Worm (Caenorhabditis elegans) whole organism, L4 larva: ENCODE data around the gene T01B10.5.
"Not testable (repeated sequence)": the region's sequence is repeated elsewhere in the genome, so short reads cannot be mapped to it uniquely, and the experiment has no call there.

Experiments used
- F44E2.7 ChIP-seq: fragments of 200-800 bp; sonication (Bioruptor generic); IDR thresholded peaks from 2 replicates; pipeline ENCODE4 v2.1.2; 2022; ENCODE audit warnings: missing genetic modification characterization, missing compliant biosample characterization
- T20F7.1 ChIP-seq: fragments of 200-800 bp; sonication (Bioruptor generic); optimal IDR thresholded peaks from 2 replicates; lab custom pipeline; 2018; ENCODE audit warnings: mild to moderate bottlenecking, missing genetic modification characterization, missing compliant biosample characterization
- Y5F2A.4 ChIP-seq: fragments of 200-800 bp; sonication (Bioruptor generic); optimal IDR thresholded peaks from 2 replicates; lab custom pipeline; 2018; ENCODE audit warnings: mild to moderate bottlenecking, missing genetic modification characterization, missing compliant biosample characterization
- aly-2 ChIP-seq: sonication (generic microtip); optimal IDR thresholded peaks from 2 replicates; lab custom pipeline; 2018; ENCODE audit warnings: missing biosample characterization, missing genetic modification characterization
- arid-1 ChIP-seq: fragments of 200-800 bp; sonication (Bioruptor generic); conservative IDR thresholded peaks from 2 replicates; pipeline ENCODE4 v1.3.6; 2022; ENCODE audit warnings: missing genetic modification reagents, missing genetic modification characterization, missing compliant biosample characterization
- ceh-20 ChIP-seq: fragments of 200-800 bp; sonication (Bioruptor generic); IDR thresholded peaks from 2 replicates; pipeline ENCODE4 v1.3.6; 2022; ENCODE audit warnings: missing genetic modification reagents, missing genetic modification characterization, missing compliant biosample characterization
- ceh-32 ChIP-seq: sonication (generic microtip); optimal IDR thresholded peaks from 2 replicates; lab custom pipeline; 2016; ENCODE audit warnings: mild to moderate bottlenecking, missing genetic modification characterization, missing compliant biosample characterization; ENCODE audit not compliant: poor library complexity
- cey-2 ChIP-seq: sonication (generic microtip); optimal IDR thresholded peaks from 3 replicates; lab custom pipeline; 2017; ENCODE audit warnings: missing genetic modification characterization, mild to moderate bottlenecking, missing compliant biosample characterization, antibody characterized with exemption, borderline replicate concordance; ENCODE audit not compliant: insufficient read depth
- daf-12 ChIP-seq: fragments of 150-350 bp; optimal IDR thresholded peaks from 2 replicates; lab custom pipeline; 2014; ENCODE audit warnings: missing biosample characterization, missing genetic modification reagents, missing genetic modification characterization
- daf-8 ChIP-seq: fragments of 200-800 bp; sonication (Bioruptor generic); IDR thresholded peaks from 2 replicates; pipeline ENCODE4 v1.3.6; 2022; ENCODE audit warnings: missing genetic modification characterization, missing compliant biosample characterization
- dpl-1 ChIP-seq: fragments of 150-350 bp; optimal IDR thresholded peaks from 2 replicates; lab custom pipeline; 2014; ENCODE audit warnings: missing biosample characterization, missing genetic modification reagents, missing genetic modification characterization
- fkh-10 ChIP-seq: fragments of 150-350 bp; optimal IDR thresholded peaks from 2 replicates; lab custom pipeline; 2014; ENCODE audit warnings: missing biosample characterization, missing genetic modification reagents, missing genetic modification characterization
- gei-8 ChIP-seq: fragments of 200-800 bp; sonication (Bioruptor generic); optimal IDR thresholded peaks from 2 replicates; lab custom pipeline; 2018; ENCODE audit warnings: mild to moderate bottlenecking, missing genetic modification characterization, missing compliant biosample characterization
- hmg-1.1 ChIP-seq: fragments of 200-800 bp; sonication (Bioruptor generic); IDR thresholded peaks from 2 replicates; pipeline ENCODE4 v1.3.6; 2022; ENCODE audit warnings: missing genetic modification reagents, missing genetic modification characterization, missing compliant biosample characterization
- jun-1 ChIP-seq: fragments of 150-350 bp; optimal IDR thresholded peaks from 2 replicates; lab custom pipeline; 2014; ENCODE audit warnings: missing biosample characterization, missing genetic modification reagents, missing genetic modification characterization
- lin-1 ChIP-seq: fragments of 200-800 bp; sonication (Bioruptor generic); IDR thresholded peaks from 2 replicates; pipeline ENCODE4 v1.3.6; 2022; ENCODE audit warnings: missing genetic modification reagents, missing genetic modification characterization, missing compliant biosample characterization
- lir-3 ChIP-seq: sonication (generic microtip); optimal IDR thresholded peaks from 2 replicates; lab custom pipeline; 2016; ENCODE audit warnings: mild to moderate bottlenecking, missing genetic modification characterization, missing compliant biosample characterization
- lsy-2 ChIP-seq, 2 experiments: fragments of 150-350 bp in 1 of 2; sonication (generic microtip) in 1 of 2; optimal IDR thresholded peaks; 2 replicates each; lab custom pipeline; 2014 to 2017; ENCODE audit warnings: missing biosample characterization in 2 of 2, missing genetic modification characterization in 2 of 2
- madf-5 ChIP-seq, 2 experiments: fragments of 200-800 bp; sonication (Bioruptor generic); IDR thresholded peaks; 2 replicates each; pipeline ENCODE4 v1.3.6; 2022; ENCODE audit warnings: missing compliant biosample characterization in 2 of 2, missing genetic modification characterization in 2 of 2
- mdl-1 ChIP-seq, 2 experiments: fragments of 150-350 bp in 1 of 2; sonication (generic microtip) in 1 of 2; optimal IDR thresholded peaks; 2 replicates each; lab custom pipeline; 2014 to 2017; ENCODE audit warnings: missing biosample characterization in 2 of 2, missing genetic modification characterization in 2 of 2
- mdt-29 ChIP-seq: fragments of 200-800 bp; sonication (Bioruptor generic); IDR thresholded peaks from 2 replicates; pipeline ENCODE4 v1.3.6; 2022; ENCODE audit warnings: missing genetic modification reagents, missing genetic modification characterization, missing compliant biosample characterization
- nhr-10 ChIP-seq: fragments of 150-350 bp; optimal IDR thresholded peaks from 2 replicates; lab custom pipeline; 2014; ENCODE audit warnings: missing biosample characterization, missing genetic modification characterization
- nhr-25 ChIP-seq: sonication (generic microtip); optimal IDR thresholded peaks from 2 replicates; lab custom pipeline; 2017; ENCODE audit warnings: missing genetic modification characterization, mild to moderate bottlenecking, missing compliant biosample characterization, antibody characterized with exemption, moderate library complexity, borderline replicate concordance; ENCODE audit not compliant: insufficient read depth
- nhr-41 ChIP-seq: fragments of 200-800 bp; sonication (Bioruptor generic); IDR thresholded peaks from 2 replicates; pipeline ENCODE4 v1.3.6; 2022; ENCODE audit warnings: missing genetic modification reagents, missing genetic modification characterization, missing compliant biosample characterization
- pqm-1 ChIP-seq: sonication (generic microtip); optimal IDR thresholded peaks from 2 replicates; lab custom pipeline; 2017; ENCODE audit warnings: missing biosample characterization, missing genetic modification characterization
- sdz-12 ChIP-seq: fragments of 200-800 bp; sonication (Bioruptor generic); optimal IDR thresholded peaks from 2 replicates; lab custom pipeline; 2018; ENCODE audit warnings: mild to moderate bottlenecking, missing genetic modification characterization, missing compliant biosample characterization
- snpc-1.2 ChIP-seq: fragments of 200-800 bp; sonication (Bioruptor generic); IDR thresholded peaks from 2 replicates; pipeline ENCODE4 v1.3.6; 2022; ENCODE audit warnings: missing genetic modification reagents, missing genetic modification characterization, missing compliant biosample characterization
- snpc-4 ChIP-seq: fragments of 150-350 bp; optimal IDR thresholded peaks from 2 replicates; lab custom pipeline; 2014; ENCODE audit warnings: missing biosample characterization, missing genetic modification characterization
- spr-1 ChIP-seq: sonication (generic microtip); optimal IDR thresholded peaks from 2 replicates; lab custom pipeline; 2016; ENCODE audit warnings: mild to moderate bottlenecking, missing genetic modification characterization, missing compliant biosample characterization
- unc-39 ChIP-seq: sonication (generic microtip); optimal IDR thresholded peaks from 2 replicates; lab custom pipeline; 2017; ENCODE audit warnings: missing biosample characterization, missing genetic modification characterization
- zfp-2 ChIP-seq: sonication (generic microtip); optimal IDR thresholded peaks from 2 replicates; lab custom pipeline; 2016; ENCODE audit warnings: mild to moderate bottlenecking, missing genetic modification characterization, missing compliant biosample characterization
- zip-2 ChIP-seq: fragments of 150-350 bp; optimal IDR thresholded peaks from 2 replicates; lab custom pipeline; 2014; ENCODE audit warnings: missing biosample characterization, missing genetic modification characterization
- ztf-11 ChIP-seq: fragments of 150-350 bp; optimal IDR thresholded peaks from 2 replicates; lab custom pipeline; 2014; ENCODE audit warnings: missing biosample characterization, missing genetic modification characterization

The T01B10.5 gene

DNA sequence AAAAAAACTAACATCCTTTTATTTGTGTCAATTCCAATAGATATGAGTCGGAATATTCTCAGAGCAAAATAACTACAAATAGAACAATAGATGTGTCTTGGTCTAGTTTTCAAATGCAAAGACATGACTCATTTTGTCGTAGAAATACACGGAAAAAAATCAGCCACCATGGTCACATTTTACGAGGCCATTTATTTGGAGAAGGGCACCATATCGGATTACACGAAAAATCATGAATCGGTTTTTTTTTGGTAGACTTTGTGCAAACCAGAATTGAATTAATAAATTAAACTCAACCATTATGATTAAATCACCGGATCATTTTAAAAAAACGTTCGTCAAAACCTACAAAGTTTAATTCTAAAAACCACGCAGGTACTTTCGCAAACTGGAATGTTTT, 25.3 kb downstream of the T01B10.5 start, which contains the start of gene H03E18.2:
H03E18.2 (minus strand) TSS at position 101 of the 400 bp plus-strand sequence.
- TF ChIP-seq pqm-1 (tag; lab: Kevin White, UChicago), result no peak
- TF ChIP-seq daf-12 (tag; lab: Kevin White, UChicago), result no peak
- TF ChIP-seq daf-8 (GFP tag; lab: Robert Waterston, UW), result no peak
- no peak for TF ChIP-seq aly-2 (tag; lab: Kevin White, UChicago)
- no peak for TF ChIP-seq sdz-12
- TF ChIP-seq nhr-25 (tag; lab: Kevin White, UChicago), result no peak
- TF ChIP-seq lsy-2 (tag; optimal IDR thresholded peaks at IDR 0.05; lab: Kevin White, UChicago), result no peak
- TF ChIP-seq hmg-1.1 (GFP tag; lab: Robert Waterston, UW), result no peak
- no peak for TF ChIP-seq mdt-29 (GFP tag; lab: Robert Waterston, UW)
- TF ChIP-seq F44E2.7, result no peak
- no peak for TF ChIP-seq fkh-10 (GFP tag; lab: Kevin White, UChicago)
- TF ChIP-seq Y5F2A.4 (GFP tag; lab: Kevin White, UChicago), result no peak
- TF ChIP-seq snpc-4 (tag; lab: Kevin White, UChicago), result no peak
- TF ChIP-seq nhr-10, result no peak
- TF ChIP-seq spr-1 (tag; lab: Kevin White, UChicago), result no peak

DNA sequence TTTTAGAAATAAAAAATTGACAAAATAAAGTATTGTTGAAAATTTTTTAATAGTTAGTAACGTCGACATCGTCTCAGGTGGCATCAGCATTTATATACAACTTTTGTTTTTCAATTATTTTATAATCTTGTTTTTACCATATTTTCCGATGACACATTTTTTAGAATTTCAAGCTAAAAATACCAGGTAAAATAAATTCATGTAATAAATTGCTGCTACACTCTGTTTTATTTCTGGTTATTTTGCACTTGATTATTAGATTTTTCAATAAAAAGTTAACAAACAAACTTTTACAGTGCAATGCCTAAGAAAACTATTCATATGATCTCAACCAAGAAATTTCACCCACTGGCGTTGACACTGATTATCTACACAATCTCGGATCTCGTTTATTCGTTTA, 26.5 kb downstream of the T01B10.5 start, which contains the start of gene C03G5.14:
C03G5.14 (plus strand) TSS at position 301 of the 400 bp plus-strand sequence.
- no peak for TF ChIP-seq ztf-11 (tag; lab: Kevin White, UChicago)
- TF ChIP-seq Y5F2A.4 (GFP tag; lab: Kevin White, UChicago), result no peak
- TF ChIP-seq sdz-12, result no peak
- TF ChIP-seq unc-39, result no peak
- no peak for TF ChIP-seq snpc-4 (tag; lab: Kevin White, UChicago)
- no peak for TF ChIP-seq dpl-1 (GFP tag; lab: Kevin White, UChicago)
- no peak for TF ChIP-seq nhr-41 (GFP tag; lab: Robert Waterston, UW)
- no peak for TF ChIP-seq cey-2 (tag; lab: Kevin White, UChicago)
- no peak for TF ChIP-seq ceh-32
- no peak for TF ChIP-seq jun-1 (tag; lab: Kevin White, UChicago)
- TF ChIP-seq lin-1 (GFP tag; lab: Robert Waterston, UW), result no peak
- no peak for TF ChIP-seq madf-5 (GFP tag; IDR thresholded peaks at IDR 0.05; lab: Robert Waterston, UW)
- TF ChIP-seq daf-12 (tag; lab: Kevin White, UChicago), result no peak
- no peak for TF ChIP-seq hmg-1.1 (GFP tag; lab: Robert Waterston, UW)
- TF ChIP-seq T20F7.1 (GFP tag; lab: Kevin White, UChicago), result no peak

DNA sequence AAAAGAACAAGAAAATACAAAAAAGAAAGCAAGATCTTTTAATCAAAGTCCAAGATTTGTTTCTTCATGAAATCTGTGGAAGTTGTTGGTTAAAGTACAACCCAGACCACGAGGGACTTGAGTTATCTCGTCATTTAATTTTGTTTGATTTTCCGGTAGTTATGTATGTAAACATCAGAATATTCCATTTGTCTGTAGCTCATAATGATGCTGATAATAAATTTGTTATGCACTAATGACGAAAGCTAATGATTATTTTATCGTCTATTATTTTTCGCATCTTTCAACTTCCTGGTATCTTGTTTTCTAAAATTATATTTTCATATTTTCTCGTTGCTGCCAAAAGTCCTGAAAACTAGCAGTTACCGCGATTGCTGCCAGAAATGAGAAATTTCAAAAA, 27.9 kb downstream of the T01B10.5 start:
- TF ChIP-seq zip-2 (tag; lab: Kevin White, UChicago), result no peak
- TF ChIP-seq lir-3 (tag; lab: Kevin White, UChicago), result no peak
- no peak for TF ChIP-seq cey-2 (tag; lab: Kevin White, UChicago)
- TF ChIP-seq mdl-1 (tag; optimal IDR thresholded peaks at IDR 0.05; lab: Kevin White, UChicago), result no peak
- TF ChIP-seq zfp-2, result no peak
- TF ChIP-seq madf-5 (GFP tag; IDR thresholded peaks at IDR 0.05; lab: Robert Waterston, UW), result no peak
- TF ChIP-seq spr-1 (tag; lab: Kevin White, UChicago), result no peak
- TF ChIP-seq, all 104 proteins: peak for 0

DNA sequence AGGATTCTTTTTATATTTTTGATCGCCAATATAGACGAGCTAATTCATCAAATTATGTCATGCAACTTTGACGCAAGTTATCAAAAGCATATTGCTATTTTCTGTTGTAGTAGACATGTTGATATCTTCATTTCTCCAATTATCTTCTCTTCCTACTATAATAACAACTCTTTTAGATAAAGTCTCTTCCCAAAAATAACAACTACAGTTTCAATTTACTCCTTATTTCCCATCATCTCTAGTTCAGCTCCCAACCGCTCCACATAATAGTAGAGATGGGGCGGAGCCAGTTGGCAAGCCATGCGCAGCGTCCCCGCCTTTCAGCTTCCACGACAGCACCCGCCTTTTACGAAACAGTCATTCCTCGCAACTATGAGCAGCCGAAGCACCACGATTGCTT, 32.8 kb downstream of the T01B10.5 start, which contains the start of gene flp-5:
flp-5 (plus strand) TSS at position 301 of the 400 bp plus-strand sequence.
- no peak for TF ChIP-seq gei-8 (GFP tag; lab: Kevin White, UChicago)
- TF ChIP-seq ceh-20 (GFP tag; lab: Robert Waterston, UW), result no peak
- TF ChIP-seq, all 104 proteins: peak for 0

DNA sequence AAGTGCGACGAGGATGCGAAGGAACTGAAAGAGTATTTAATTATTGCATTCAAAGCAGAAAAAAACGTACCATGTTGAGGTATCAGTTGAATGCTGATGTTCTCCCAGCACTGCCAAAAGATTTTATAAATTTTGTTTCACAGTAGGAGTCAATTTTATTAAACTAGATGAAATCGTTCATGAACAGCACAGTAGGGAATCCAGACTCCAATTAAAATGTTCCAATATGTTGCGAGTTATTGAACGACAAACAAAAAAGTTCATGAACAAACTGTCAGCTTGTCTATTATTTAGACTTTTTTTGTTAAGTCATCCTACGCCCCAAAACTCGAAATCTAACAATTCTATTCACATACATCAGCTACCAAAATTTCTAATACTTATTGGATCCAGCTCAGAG, 39.9 kb downstream of the T01B10.5 start, which contains the start of gene nspc-1:
nspc-1 (minus strand) TSS at position 101 of the 400 bp plus-strand sequence.
- TF ChIP-seq arid-1 (GFP tag; lab: Robert Waterston, UW); ztf-11 (tag; lab: Kevin White, UChicago); snpc-1.2 (GFP tag; lab: Robert Waterston, UW): not testable (repeated sequence)
- TF ChIP-seq, all 104 proteins: peak for 0; not testable (repeated sequence) for 104
